Fruit fly (Drosophila melanogaster) whole organism, adult: Measurements from ENCODE around the gene CG43291.

Experiments used
- CG11617 ChIP-seq: fragments of 200-800 bp; sonication (Bioruptor generic); optimal IDR thresholded peaks from 2 replicates; lab custom pipeline; 2017; ENCODE audit warnings: mild to moderate bottlenecking, missing biosample characterization, missing genetic modification reagents, missing genetic modification characterization
- CG12768 ChIP-seq: fragments of 200-800 bp; sonication (Bioruptor generic); optimal IDR thresholded peaks from 2 replicates; lab custom pipeline; 2017; ENCODE audit warnings: missing biosample characterization, missing genetic modification characterization, mild to moderate bottlenecking, moderate library complexity, missing genetic modification reagents
- CG14711 ChIP-seq: fragments of 200-800 bp; sonication (Bioruptor generic); optimal IDR thresholded peaks from 2 replicates; lab custom pipeline; 2018; ENCODE audit warnings: missing biosample characterization, mild to moderate bottlenecking, missing genetic modification characterization, moderate library complexity
- CG1620 ChIP-seq: fragments of 200-800 bp; sonication (Bioruptor generic); optimal IDR thresholded peaks from 2 replicates; lab custom pipeline; 2016; ENCODE audit warnings: missing biosample characterization, missing genetic modification characterization
- CG33017 ChIP-seq: fragments of 200-800 bp; sonication (Bioruptor generic); optimal IDR thresholded peaks from 2 replicates; lab custom pipeline; 2018; ENCODE audit warnings: missing biosample characterization, mild to moderate bottlenecking, missing genetic modification characterization, moderate library complexity
- CG5204 ChIP-seq: fragments of 200-800 bp; sonication (Bioruptor generic); optimal IDR thresholded peaks from 2 replicates; lab custom pipeline; 2016; ENCODE audit warnings: missing biosample characterization, missing genetic modification characterization
- CG7045 ChIP-seq: fragments of 200-800 bp; sonication (Bioruptor generic); optimal IDR thresholded peaks from 2 replicates; lab custom pipeline; 2017; ENCODE audit warnings: missing biosample characterization, mild to moderate bottlenecking, missing genetic modification characterization
- CG7101 ChIP-seq: fragments of 200-800 bp; sonication (Bioruptor generic); optimal IDR thresholded peaks from 2 replicates; lab custom pipeline; 2018; ENCODE audit warnings: missing biosample characterization, mild to moderate bottlenecking, missing genetic modification characterization, moderate library complexity
- Clk ChIP-seq: fragments of 200-800 bp; sonication (Bioruptor generic); optimal IDR thresholded peaks from 2 replicates; lab custom pipeline; 2017; ENCODE audit warnings: missing biosample characterization, missing genetic modification characterization
- Crg-1 ChIP-seq: fragments of 200-800 bp; sonication (Bioruptor generic); optimal IDR thresholded peaks from 2 replicates; lab custom pipeline; 2016; ENCODE audit warnings: missing biosample characterization, missing genetic modification characterization
- Hr96 ChIP-seq: fragments of 200-800 bp; sonication (Bioruptor generic); optimal IDR thresholded peaks from 2 replicates; lab custom pipeline; 2016; ENCODE audit warnings: missing biosample characterization, missing genetic modification characterization
- Mnt ChIP-seq: fragments of 200-800 bp; sonication (Bioruptor generic); optimal IDR thresholded peaks from 2 replicates; lab custom pipeline; 2016; ENCODE audit warnings: missing biosample characterization, mild to moderate bottlenecking, missing genetic modification characterization
- bab1 ChIP-seq: fragments of 200-800 bp; sonication (Bioruptor generic); optimal IDR thresholded peaks from 3 replicates; lab custom pipeline; 2019; ENCODE audit warnings: missing biosample characterization, mild to moderate bottlenecking, missing genetic modification characterization, moderate library complexity
- cic ChIP-seq: fragments of 200-800 bp; sonication (Bioruptor generic); optimal IDR thresholded peaks from 2 replicates; lab custom pipeline; 2017; ENCODE audit warnings: missing biosample characterization, mild to moderate bottlenecking, missing genetic modification characterization, moderate library complexity
- cnc ChIP-seq, 2 experiments: fragments of >200 bp; optimal IDR thresholded peaks; 2 replicates each; lab custom pipeline; 2017
- kay ChIP-seq: fragments of 200-800 bp; sonication (Bioruptor generic); peaks from one replicate; lab custom pipeline; 2016; ENCODE audit warnings: missing biosample characterization, missing genetic modification characterization, borderline replicate concordance
- ovo ChIP-seq: fragments of 200-800 bp; sonication (Bioruptor generic); optimal IDR thresholded peaks from 2 replicates; lab custom pipeline; 2016; ENCODE audit warnings: missing biosample characterization, missing genetic modification characterization
- pad ChIP-seq: fragments of 200-800 bp; sonication (Bioruptor generic); optimal IDR thresholded peaks from 3 replicates; lab custom pipeline; 2017; ENCODE audit warnings: missing biosample characterization, missing genetic modification characterization, mild to moderate bottlenecking, moderate library complexity, missing genetic modification reagents
- tj ChIP-seq: fragments of 200-800 bp; sonication (Bioruptor generic); optimal IDR thresholded peaks from 3 replicates; lab custom pipeline; 2017; ENCODE audit warnings: missing biosample characterization, mild to moderate bottlenecking, missing genetic modification characterization, moderate library complexity
- toe ChIP-seq: fragments of 200-800 bp; sonication (Bioruptor generic); optimal IDR thresholded peaks from 2 replicates; lab custom pipeline; 2016; ENCODE audit warnings: missing biosample characterization, missing genetic modification characterization

CG43291 gene

DNA sequence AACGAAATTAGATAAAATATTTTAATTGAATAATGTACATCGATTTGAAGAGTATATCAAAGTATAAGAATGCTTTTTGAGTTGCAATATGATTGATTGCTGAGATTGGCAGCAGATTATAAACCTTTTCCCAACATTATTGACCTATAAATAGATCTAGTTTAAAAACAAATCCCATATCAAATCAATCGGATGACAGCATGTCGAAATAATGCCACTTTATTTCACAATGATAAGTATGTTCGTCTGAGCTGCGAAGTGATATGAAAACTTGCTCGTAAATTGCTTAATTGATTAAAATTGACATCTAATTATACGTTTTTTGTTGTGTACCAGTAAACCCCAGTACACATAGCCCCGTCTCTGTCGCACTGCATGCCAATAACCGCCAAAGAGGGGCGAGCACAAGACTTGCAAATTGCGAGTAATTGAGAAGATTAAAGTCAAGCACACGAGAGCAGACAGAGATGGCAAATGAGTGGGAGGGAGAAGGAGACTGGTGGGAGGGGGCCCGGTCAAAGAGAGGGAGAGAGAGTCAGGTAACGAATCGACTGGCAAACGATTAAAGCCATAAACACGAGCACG lies 38.7 kb upstream of the CG43291 start:
- no peak for TF ChIP-seq CG7101
- no peak for TF ChIP-seq CG5204 (GFP tag; lab: Kevin White, UChicago)
- peak; percentile 92 for TF ChIP-seq pad (GFP tag; lab: Kevin White, UChicago)
- no peak for TF ChIP-seq toe
- TF ChIP-seq CG14711 (tag; lab: Kevin White, UChicago): no peak
- TF ChIP-seq CG1620 (GFP tag; lab: Kevin White, UChicago): peak; percentile 36
- TF ChIP-seq CG11617 (GFP tag; lab: Kevin White, UChicago): no peak
- no peak for TF ChIP-seq cnc (optimal IDR thresholded peaks at IDR 0.05; lab: Kevin White, UChicago)
- no peak for TF ChIP-seq Crg-1 (GFP tag; lab: Kevin White, UChicago)
- peak; percentile 53 for TF ChIP-seq ovo (GFP tag; lab: Kevin White, UChicago)
- no peak for TF ChIP-seq CG33017
- peak; percentile 75 for TF ChIP-seq cic (GFP tag; lab: Kevin White, UChicago)
- TF ChIP-seq CG7045: no peak
- TF ChIP-seq bab1: no peak
- TF ChIP-seq kay (GFP tag; lab: Kevin White, UChicago): peak; percentile 94
- TF ChIP-seq Hr96: no peak
- no peak for TF ChIP-seq tj (GFP tag; lab: Kevin White, UChicago)
- no peak for TF ChIP-seq CG12768
- no peak for TF ChIP-seq Clk
- TF ChIP-seq Mnt (GFP tag; lab: Kevin White, UChicago): no peak

DNA sequence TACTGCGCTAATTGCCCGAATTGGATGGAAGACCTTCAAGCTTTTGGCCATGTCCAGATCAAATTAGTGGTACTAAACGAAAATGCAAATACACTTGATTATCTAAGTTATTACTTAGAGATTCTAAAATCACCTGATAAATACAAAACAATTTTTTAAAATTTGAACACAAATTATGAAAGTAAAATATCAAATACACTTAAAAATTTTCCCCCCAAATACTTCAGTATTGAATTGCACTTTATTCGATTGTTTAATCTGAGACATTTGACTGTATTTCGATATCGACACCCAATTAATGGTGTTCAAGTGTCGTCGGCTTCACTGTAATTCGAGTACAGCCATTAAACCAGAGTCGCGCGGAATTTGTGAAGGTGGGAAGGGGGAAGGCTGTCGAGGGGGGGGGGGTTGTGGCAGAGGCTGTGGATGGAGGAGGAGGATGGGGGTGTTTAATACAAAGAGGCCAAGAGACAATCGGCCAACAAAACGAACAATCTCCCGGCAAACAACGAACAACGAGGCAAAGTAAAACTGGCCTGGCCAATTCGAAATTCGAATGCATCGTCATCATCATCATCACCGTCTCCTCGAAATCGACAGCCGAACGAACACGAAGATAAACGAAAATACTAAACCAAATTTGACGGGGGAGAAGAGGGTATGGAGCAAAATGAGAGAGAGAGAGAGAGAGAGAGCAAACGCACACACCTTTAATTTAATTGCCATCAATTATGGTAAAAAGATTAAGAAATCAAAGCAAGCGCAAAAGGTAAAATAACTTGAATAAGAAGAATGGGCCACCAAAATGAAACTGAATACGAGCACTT lies 38.0 kb upstream of the CG43291 start:
- TF ChIP-seq kay (GFP tag; lab: Kevin White, UChicago) (peak; percentile 80), CG14711 (tag; lab: Kevin White, UChicago) (no peak)

DNA sequence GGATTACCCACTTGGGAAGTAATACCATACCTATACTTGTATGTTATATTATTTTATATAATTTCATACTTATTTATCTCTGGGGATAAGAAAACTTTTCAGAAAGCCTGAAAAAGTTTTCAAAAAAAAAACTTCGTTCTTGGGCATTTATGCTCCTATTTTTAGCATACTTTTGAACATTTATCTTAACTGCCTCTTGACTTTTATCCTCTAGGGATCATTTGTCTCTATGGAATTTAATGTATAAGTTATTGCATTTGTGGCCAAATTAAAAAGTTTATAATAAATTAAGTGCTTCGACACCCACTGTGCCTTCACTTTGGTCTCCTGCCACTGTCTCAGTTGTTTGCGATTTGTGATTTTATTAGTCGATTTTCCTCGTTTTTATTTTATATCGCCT lies 35.8 kb upstream of the CG43291 start:
- TF ChIP-seq cnc (optimal IDR thresholded peaks at IDR 0.05; lab: Kevin White, UChicago) (no peak), CG33017 (no peak), kay (GFP tag; lab: Kevin White, UChicago) (no peak), Crg-1 (GFP tag; lab: Kevin White, UChicago) (no peak), Clk (no peak), pad (GFP tag; lab: Kevin White, UChicago) (no peak)

DNA sequence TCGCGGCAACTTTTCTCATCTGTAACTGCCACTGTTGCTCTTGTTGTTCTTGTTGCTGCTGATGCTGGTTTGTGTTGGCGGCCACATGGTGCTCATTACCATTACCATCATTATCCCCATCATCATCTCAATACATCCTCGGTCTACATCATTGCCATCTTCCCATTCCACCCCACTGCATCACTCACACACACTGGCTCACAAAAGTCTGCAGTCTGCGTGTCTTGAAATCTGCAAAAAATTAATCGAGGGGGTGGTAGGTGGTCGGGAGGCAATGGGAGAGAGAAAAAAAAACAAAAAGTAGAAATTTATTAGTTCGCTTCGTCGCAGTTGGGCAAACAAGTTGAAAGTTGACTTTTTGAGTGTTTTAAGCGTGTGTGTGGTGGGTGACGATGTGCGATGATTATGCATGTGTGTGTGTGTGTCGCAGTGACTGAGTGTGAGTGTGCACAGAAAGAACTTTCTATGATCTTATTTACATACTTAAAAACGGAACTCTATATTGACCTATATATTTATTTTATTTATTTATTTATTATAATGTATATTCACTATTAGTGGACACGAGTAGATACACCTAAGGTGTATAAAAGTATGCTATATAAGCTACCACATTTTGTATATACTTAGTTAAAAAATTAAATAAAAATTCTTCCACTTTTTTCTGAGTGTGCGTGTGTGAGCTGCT lies 35.0 kb upstream of the CG43291 start:
- no peak for TF ChIP-seq CG5204 (GFP tag; lab: Kevin White, UChicago)
- TF ChIP-seq CG1620 (GFP tag; lab: Kevin White, UChicago): no peak
- no peak for TF ChIP-seq ovo (GFP tag; lab: Kevin White, UChicago)
- TF ChIP-seq pad (GFP tag; lab: Kevin White, UChicago): no peak
- TF ChIP-seq kay (GFP tag; lab: Kevin White, UChicago): no peak
- TF ChIP-seq CG7045: no peak

DNA sequence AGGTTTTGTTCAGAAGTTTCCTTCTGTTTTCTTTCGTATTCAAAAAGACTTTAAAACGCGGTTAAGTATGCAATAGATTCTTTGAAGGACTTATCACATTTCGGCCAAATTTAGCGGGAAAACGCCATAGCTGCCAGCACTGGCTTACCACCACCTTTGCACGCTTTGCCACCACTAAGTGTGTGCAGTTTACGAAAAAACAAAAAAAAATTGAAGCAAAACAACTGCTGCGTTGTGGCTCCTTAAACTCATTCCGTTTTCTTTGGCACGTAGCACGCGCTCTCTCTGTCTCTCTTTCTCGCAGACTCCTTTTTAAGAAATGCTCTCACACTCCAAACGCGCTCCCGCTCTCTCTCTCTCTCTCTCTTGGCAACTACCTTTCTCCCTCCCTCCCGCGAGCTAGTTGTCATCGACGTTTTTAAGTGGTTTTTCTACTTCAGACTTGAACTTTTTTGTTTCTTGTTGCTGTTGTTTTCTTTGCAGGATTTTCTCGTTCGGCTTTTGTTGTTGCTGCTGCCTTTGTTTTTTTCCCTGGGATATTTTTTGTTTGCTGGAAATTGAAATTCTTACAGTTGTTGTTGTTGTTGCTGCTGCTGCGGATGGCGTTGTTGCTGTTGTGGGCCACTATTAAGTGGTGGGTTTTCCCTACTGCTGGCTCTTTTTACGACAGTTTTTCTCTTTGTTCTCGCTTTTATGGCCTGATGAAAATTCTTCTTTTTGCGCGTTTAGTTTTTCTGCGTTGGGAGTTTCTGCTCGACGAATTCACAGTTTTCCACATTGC lies 34.2 kb upstream of the CG43291 start:
- TF ChIP-seq Hr96 (no peak), tj (GFP tag; lab: Kevin White, UChicago) (no peak), CG7045 (no peak), CG14711 (tag; lab: Kevin White, UChicago) (no peak), cic (GFP tag; lab: Kevin White, UChicago) (no peak), CG7101 (no peak), bab1 (no peak)

DNA sequence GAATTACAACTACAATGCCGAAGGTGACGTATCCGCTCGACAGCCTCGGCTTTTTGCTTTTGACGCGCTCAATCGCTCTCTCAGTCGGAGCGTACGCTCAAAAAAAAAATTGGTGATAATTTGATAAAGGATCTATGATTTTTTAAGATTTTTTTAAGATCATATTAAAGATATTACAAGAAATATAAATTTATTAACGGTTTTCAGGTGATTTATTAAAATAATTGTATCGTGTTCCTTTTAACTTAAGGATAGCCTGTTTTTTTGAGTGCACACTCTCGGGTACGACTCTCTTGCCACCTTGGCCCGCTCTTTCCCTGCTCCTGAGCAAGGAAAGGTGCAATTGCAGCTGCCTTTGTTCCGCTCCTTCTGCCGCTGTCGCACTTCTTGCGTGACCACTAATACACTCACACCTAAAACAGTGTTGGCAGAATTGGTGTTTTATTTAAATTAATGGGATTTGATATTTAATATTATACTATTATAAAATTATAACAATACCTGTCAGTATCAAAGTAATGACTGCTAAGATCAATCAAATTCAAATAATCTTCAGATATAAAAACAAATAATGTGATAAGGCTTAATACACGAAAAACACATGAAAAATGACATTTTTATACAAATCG lies 33.5 kb upstream of the CG43291 start:
- TF ChIP-seq Crg-1 (GFP tag; lab: Kevin White, UChicago) (no peak), CG1620 (GFP tag; lab: Kevin White, UChicago) (no peak), CG14711 (tag; lab: Kevin White, UChicago) (peak; percentile 65), kay (GFP tag; lab: Kevin White, UChicago) (peak; percentile 64), CG7101 (peak; percentile 60), pad (GFP tag; lab: Kevin White, UChicago) (no peak), Mnt (GFP tag; lab: Kevin White, UChicago) (no peak), CG12768 (peak; percentile 42), CG5204 (GFP tag; lab: Kevin White, UChicago) (peak; percentile 36), bab1 (no peak), tj (GFP tag; lab: Kevin White, UChicago) (no peak), cnc (optimal IDR thresholded peaks at IDR 0.05; lab: Kevin White, UChicago) (no peak), CG11617 (GFP tag; lab: Kevin White, UChicago) (peak; percentile 1), Hr96 (no peak), toe (peak; percentile 32), CG33017 (peak; percentile 80), Clk (peak; percentile 41), cic (GFP tag; lab: Kevin White, UChicago) (no peak), ovo (GFP tag; lab: Kevin White, UChicago) (no peak), CG7045 (peak; percentile 71)
